Fruit fly (Drosophila melanogaster): ENCODE results near the gene Rab18.

Rab18 gene

DNA sequence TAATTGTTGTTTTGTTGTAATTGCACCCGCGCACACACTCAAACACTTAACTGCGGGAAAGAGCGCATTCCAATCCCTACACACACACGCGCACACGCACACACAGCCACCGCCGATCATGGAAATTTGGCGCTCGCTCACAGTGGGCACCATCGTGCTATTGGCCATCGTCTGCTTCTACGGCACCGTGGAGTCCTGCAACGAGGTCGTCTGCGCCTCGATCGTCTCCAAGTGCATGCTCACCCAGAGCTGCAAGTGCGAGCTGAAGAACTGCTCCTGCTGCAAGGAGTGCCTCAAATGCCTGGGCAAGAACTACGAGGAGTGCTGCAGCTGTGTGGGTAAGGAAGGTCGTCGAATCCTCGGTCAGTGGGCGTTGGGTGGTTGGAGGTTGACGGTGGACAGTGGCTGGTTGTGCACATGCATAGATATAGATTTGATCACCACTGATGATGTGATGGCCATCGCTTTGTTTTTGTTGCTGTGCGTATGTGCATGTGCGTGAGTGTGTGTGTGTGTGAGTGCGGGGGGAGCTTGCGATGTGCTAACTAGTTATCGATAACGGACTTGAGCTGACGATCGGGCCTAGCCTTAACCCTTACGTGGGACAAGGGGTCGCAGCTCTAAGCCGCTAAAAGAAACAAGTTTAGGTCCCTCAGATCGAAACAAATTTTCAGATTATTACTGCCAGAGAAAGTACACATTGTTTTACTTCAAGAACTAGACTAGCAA, 19.2 kb upstream of the Rab18 start:
- no peak for TF ChIP-seq CG17801 (GFP tag; optimal IDR thresholded peaks at IDR 0.05; ENCODE audit: partially characterized antibody)

DNA sequence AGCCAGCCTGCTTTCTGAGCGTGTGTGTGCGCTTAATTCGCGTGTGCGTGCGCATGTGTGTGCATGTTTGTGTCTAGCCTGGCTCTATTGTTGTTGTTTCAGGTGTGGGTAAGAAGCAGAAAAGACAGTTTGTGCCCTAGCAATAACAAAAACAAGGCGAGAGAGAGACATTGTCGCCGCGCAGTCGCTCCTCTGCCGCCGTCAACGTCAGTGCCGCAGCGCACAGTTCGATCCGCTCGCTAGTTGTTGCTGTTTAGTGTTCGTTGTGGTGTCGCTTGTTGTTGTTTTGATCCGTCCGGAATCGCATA, 18.6 kb upstream of the Rab18 start:
- no peak for TF ChIP-seq CG17801 (GFP tag; optimal IDR thresholded peaks at IDR 0.05; ENCODE audit: partially characterized antibody)

DNA sequence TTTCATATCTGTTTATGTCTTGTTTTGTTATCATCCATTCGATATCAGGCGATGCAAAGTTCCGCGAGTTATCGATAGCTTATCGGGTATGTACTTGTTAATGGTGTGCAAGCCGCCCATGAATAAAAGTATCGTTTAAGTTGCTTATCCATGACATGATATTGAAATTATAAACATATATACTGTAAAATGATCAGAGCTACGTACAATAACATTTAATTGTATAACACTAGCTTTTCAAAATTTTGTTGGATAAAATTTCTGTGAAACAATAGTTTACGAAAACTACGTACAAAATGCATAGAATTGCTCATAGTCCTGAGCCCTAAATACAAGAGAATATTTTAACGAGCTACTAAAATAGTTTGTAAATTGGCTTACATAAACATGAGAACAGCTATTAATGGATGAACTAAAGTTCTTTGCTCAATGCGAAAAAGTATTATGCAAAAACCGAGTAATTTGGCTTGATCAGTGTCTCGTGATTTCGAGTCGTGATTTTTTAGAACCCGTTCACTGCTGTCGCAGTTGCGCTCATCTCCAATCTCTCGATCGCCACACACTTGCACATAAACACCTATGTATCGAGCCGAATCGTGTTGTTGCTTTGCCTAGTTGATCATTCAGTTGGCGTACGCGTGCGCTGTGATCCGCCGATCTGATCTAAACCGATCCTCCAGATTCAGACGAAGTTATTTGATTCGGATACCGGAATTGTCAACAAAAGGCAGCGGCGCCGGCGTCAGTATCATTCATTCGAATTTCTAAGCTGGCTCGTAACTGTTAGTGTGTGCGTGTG, 18.0 kb upstream of the Rab18 start, which contains the start of the genes PGAP1 and cv:
Gene PGAP1 (minus strand): TSS at position 57 of the 799 bp plus-strand sequence.
Gene cv (plus strand): TSS at position 586 of the 799 bp plus-strand sequence.
- peak; percentile 47 for TF ChIP-seq CG17801 (GFP tag; optimal IDR thresholded peaks at IDR 0.05; ENCODE audit: partially characterized antibody)

DNA sequence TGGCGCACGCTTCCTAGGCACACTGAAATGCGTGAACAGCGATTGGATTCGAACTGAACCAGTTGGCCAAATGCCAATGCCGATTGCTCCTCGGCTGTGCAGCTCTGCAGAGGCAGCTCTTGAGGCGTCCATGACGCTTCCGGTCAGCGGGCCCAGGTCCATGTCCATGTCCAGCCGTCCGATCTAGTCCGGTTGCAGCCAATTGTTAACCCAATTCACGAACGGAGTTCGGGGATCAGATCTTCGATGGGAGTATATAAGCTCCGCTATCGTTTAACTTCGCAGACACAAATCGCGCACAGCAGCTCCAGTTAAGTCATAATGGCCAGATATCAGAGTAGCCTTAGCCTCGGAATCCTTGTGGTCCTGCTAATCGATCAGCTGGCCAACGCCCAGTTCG, 11.3 kb upstream of the Rab18 start, which contains the start of gene CG42449:
Gene CG42449 (plus strand): TSS at position 301 of the 400 bp plus-strand sequence.
- no peak for TF ChIP-seq CG17801 (GFP tag; optimal IDR thresholded peaks at IDR 0.05; ENCODE audit: partially characterized antibody)

DNA sequence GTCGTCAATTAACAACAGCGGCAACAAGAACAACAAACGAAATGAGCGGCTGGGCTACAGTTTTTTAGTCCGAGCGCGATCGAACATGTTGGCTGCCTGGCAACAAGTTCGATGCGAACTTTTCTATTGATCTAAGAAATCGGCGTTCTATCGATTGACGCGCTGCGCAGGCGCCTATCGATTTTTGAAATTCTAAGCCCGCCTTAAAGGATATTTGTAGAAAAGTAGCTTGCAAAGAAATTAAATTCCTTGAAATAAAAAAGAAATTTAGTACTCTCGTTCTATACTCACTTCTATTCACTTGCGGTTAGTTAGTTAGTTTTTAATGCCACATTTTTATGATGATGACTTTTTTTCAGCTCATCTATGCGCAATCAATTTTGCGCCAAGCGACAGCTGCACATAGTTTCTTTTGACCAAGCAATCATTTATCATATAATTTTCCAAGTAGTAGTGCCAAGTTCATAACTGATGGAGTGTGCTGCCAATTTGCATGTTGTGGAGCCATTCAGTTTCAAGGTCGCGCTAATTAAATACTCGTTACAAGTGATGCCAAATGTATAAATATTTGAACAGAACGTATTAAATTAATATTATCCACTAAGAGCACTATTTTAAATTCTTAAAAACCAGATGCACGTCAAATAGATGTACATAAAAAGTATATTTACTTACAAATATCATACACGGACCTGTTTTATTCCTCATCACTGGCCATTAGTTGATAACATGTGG, 8.5 kb upstream of the Rab18 start, which contains the start of the genes Tre1 and Gr5a:
Gene Tre1 (minus strand): TSS at position 45 of the 735 bp plus-strand sequence.
Gene Gr5a (plus strand): TSS at position 685 of the 735 bp plus-strand sequence.
- no peak for TF ChIP-seq CG17801 (GFP tag; optimal IDR thresholded peaks at IDR 0.05; ENCODE audit: partially characterized antibody)

DNA sequence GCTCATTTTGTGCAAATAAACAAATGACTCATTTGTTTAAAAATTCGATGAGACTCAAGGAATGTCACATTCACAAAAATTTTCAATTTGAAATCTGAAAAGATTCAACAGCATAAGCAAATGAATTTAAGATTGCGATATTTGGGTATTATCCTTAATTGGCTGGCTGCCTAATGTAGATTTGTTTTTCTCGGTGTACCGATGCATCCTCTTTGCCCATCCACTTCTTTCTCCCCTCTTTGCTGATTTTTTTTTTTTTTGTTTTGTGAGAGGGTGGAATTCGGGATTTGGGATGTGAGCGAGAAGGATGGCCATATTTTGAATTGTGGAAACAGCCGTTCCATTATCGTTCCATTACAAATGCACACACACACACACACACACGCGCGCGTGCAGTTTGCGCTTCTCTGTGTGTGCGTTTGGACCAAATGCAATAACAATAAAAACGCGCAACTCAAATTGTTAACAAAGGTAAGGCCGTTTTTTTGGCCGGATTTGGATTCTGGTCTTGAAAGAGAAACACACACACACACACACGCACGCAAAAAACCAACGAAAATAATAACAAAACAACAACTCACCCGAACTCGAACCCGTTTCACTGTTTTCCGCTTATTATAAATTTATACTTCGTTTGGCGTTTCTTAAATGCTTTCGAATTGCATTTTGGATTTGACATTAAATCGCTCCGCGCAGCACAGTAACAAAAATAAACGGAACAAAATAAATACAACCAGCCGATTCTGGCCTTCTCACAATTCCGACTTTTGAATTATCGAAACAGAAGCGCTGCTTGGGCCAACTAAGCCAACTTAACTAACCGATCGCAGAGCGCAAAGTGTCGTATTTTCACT, 7.7 kb upstream of the Rab18 start:
- peak; percentile 67 for TF ChIP-seq CG17801 (GFP tag; optimal IDR thresholded peaks at IDR 0.05; ENCODE audit: partially characterized antibody)

DNA sequence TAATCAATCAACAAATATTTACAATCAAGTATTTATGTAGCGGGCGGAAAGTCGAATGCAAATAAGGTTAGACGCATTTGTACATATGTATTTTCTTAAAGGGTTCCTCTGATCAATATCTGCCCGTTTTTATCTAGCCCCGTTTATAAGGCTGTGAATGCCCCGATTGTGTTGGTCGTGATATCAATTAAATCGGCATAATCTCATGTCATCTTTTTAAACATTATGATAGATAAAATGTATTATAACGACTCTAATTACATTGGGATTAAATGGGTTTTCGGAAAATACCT, 6.5 kb upstream of the Rab18 start:
- TF ChIP-seq CG17801 (GFP tag; optimal IDR thresholded peaks at IDR 0.05; ENCODE audit: partially characterized antibody): no peak

DNA sequence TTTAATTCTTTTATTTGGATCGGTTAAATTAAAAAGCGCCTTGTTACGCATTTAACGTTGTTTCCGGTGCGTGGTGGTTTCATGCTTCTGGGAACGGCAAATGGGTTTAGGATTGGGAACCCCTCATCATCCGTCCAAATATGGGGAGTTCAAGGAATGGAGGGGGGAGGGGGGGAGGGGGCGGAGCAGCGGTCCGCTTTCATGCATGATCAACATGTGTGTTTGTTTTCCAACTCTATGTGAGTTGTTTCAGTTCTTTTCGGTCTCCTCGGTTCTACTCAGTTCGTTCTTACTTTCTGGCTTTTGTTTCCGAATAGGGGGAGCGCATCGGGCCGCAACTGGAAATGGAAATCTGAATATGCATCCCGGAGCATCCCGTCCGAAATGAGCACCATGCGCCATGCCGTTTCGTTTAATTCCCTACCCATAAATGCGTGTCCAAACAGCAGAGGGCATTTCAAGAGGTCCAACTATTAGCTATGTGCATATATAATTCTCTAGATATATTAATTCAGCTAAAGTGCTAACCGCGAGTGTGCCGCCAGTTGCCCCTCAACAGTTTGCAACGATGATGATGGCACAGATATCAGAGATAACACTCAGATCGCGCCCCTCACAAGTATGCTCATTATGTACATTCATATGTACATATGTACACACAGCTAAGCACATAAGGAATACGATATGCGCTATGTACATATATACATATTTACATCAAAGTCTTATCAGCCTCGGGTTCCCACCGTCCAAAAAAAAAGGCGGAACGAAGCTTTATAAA, 6.0 kb upstream of the Rab18 start:
- no peak for TF ChIP-seq CG17801 (GFP tag; optimal IDR thresholded peaks at IDR 0.05; ENCODE audit: partially characterized antibody)

DNA sequence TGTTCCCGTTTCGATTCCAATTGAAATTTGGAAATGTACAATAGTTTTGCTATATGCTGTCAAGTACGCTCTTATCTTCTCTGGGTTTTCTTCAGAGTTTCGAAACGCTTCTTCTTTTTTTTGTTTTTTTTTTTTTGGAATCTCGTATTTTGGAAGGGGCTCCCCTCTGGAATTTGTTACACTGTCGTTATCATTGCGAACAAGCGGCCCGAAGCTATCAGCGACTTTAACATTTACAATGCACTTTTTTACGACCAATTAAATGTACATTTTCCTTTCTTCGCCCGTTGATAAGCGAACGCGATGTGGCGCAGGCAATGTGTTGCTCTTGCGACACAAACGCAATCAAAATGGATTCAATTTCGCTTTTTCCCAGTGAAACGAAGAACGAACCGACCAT, 5.2 kb upstream of the Rab18 start:
- TF ChIP-seq CG17801 (GFP tag; optimal IDR thresholded peaks at IDR 0.05; ENCODE audit: partially characterized antibody): no peak

DNA sequence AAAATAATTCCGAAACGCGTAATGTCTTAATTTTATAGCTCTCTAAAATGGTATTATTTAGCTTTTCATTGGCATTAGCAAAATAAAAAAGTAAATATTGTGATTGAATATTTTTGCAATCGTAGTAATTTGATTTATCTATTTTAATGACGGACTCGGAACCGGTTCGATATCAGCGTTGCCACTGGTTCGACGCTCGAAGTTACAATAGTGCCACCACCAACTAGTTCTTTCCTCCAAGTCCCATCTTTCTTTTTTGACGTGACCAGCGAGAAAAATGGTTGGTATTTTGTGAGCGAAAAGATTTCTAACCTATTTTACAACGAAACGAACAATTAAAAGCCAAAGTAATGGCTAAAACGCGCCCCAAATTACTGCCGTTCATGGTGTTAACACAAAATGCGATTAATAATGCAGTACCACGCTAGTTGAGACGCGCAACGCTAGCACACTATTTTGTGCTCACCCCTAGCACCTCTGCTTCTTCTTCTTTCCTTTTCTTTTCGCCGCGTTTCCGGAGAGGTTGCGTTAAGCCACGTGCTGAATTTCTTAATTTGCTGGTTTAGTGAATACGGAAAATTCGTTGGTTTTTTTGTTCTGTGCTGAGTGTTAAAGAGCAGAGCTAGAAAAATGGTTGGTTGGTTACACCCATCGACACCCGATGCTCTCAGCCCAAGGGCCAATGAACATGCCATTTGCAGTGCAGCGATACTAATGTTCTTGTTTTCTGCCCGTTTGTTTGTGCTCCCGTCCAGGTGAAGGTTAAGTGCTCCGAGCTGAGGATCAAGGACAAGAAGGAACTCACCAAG, 835 bp upstream of the Rab18 start, which contains the start of gene RpL35:
Gene RpL35 (plus strand): TSS at position 159 of the 809 bp plus-strand sequence.
- TF ChIP-seq CG17801 (GFP tag; optimal IDR thresholded peaks at IDR 0.05; ENCODE audit: partially characterized antibody): peak; percentile 86

DNA sequence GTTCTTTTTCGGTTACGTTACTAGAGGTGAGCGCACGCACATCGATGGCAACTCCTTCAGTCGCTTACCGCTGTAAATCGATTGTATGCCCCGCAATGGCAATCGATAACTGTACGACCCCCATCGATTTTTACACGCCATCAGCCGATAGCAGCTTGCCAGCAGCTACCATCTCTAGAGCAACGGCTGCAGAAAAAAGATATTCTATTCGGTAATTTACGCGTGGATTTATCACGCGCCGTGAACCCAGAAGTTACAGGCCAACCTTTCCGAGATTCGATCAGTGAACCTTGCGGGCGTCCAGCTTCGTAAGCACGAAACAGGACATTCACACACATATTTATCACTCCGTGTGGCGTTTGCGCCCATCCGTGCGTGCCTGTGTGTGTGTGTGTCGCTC, 5.7 kb downstream of the Rab18 start, which contains the start of the genes Sirt4 and CG4119:
Gene Sirt4 (minus strand): TSS at position 39 of the 400 bp plus-strand sequence.
Gene CG4119 (plus strand): TSS at position 151 of the 400 bp plus-strand sequence.
- TF ChIP-seq CG17801 (GFP tag; optimal IDR thresholded peaks at IDR 0.05; ENCODE audit: partially characterized antibody): peak; percentile 25

DNA sequence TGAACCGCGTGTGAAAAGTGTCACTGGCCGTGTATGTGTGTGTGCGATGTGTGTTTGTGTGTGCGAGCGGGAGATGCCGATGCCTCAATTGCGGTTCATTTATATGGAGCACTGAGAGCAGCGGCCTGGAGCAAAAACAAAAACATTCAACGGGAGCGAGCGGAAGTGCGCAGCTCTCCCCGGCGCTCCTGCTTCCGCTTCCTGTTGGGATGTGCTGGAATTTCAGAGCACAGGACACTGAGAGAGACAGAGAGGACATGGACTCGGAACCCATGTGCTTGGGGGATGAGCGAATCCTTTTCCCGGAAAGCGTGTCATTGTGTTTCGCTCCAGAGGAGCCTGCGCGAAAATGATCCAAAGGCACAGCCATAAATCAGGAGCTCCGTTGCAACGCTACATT, 7.4 kb downstream of the Rab18 start:
- no peak for TF ChIP-seq CG17801 (GFP tag; optimal IDR thresholded peaks at IDR 0.05; ENCODE audit: partially characterized antibody)

DNA sequence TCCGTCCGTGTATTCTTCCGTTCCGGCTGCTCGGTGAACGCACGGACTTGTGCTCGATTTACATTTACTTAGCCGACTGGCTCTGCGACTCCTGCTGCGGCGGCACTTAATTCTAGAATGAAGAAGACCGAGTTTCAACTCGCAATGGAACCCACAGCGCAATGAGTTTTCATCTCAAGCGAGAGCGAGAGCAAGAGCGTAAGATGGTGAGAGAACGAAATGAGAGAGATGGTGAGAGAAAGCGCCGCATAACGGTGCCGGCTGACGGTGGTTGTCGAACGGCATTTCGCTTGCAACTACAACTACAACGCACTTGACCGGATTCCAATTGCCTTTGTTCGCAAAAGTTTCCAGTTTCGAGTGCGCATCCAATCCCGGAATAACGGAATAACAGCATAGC, 8.9 kb downstream of the Rab18 start, which contains the start of gene OtopLc:
Gene OtopLc (minus strand): TSS at position 101 of the 400 bp plus-strand sequence.
- TF ChIP-seq CG17801 (GFP tag; optimal IDR thresholded peaks at IDR 0.05; ENCODE audit: partially characterized antibody): no peak

Data from ovary, adult (tissue).